Fruit fly (Drosophila melanogaster) whole organism, pupa: ENCODE measurements around the gene THADA.

ENCODE experiments used
- CG10348 ChIP-seq: fragments of 200-800 bp; sonication (Bioruptor generic); IDR thresholded peaks from 2 replicates; pipeline ENCODE4 v1.3.6; 2022; ENCODE audit warnings: missing biosample characterization, missing genetic modification characterization
- CG13204 ChIP-seq: fragments of 200-800 bp; sonication (Bioruptor generic); optimal IDR thresholded peaks from 2 replicates; lab custom pipeline; 2018; ENCODE audit warnings: missing biosample characterization, mild to moderate bottlenecking, missing genetic modification characterization, moderate library complexity
- CG14655 ChIP-seq: fragments of 200-800 bp; sonication (Bioruptor generic); optimal IDR thresholded peaks from 3 replicates; lab custom pipeline; 2017; ENCODE audit warnings: mild to moderate bottlenecking, missing biosample characterization, missing genetic modification reagents, missing genetic modification characterization
- CG17806 ChIP-seq: fragments of 200-800 bp; sonication (Bioruptor generic); optimal IDR thresholded peaks from 2 replicates; lab custom pipeline; 2018; ENCODE audit warnings: missing biosample characterization, mild to moderate bottlenecking, missing genetic modification characterization, moderate library complexity
- CG34367 ChIP-seq: fragments of 200-800 bp; sonication (Bioruptor generic); optimal IDR thresholded peaks from 2 replicates; lab custom pipeline; 2018; ENCODE audit warnings: missing biosample characterization, mild to moderate bottlenecking, missing genetic modification characterization
- CG4496 ChIP-seq: fragments of 200-800 bp; sonication (Bioruptor generic); IDR thresholded peaks from 3 replicates; pipeline ENCODE4 v1.3.6; 2022; ENCODE audit warnings: missing biosample characterization, missing genetic modification characterization
- D1 ChIP-seq: fragments of 200-800 bp; sonication (Bioruptor generic); optimal IDR thresholded peaks from 2 replicates; lab custom pipeline; 2018; ENCODE audit warnings: missing biosample characterization, mild to moderate bottlenecking, missing genetic modification characterization, moderate library complexity
- EcR ChIP-seq: fragments of 200-800 bp; sonication (Bioruptor generic); optimal IDR thresholded peaks from 3 replicates; lab custom pipeline; 2019; ENCODE audit warnings: missing biosample characterization, missing genetic modification characterization, mild to moderate bottlenecking, moderate library complexity, missing genetic modification reagents
- Pif1A ChIP-seq: fragments of 200-800 bp; sonication (Bioruptor generic); optimal IDR thresholded peaks from 3 replicates; lab custom pipeline; 2016; ENCODE audit warnings: missing biosample characterization, missing genetic modification characterization
- Snoo ChIP-seq: fragments of 200-800 bp; sonication (Bioruptor generic); optimal IDR thresholded peaks from 3 replicates; lab custom pipeline; 2017; ENCODE audit warnings: missing biosample characterization, mild to moderate bottlenecking, missing genetic modification characterization, inconsistent platforms

DNA sequence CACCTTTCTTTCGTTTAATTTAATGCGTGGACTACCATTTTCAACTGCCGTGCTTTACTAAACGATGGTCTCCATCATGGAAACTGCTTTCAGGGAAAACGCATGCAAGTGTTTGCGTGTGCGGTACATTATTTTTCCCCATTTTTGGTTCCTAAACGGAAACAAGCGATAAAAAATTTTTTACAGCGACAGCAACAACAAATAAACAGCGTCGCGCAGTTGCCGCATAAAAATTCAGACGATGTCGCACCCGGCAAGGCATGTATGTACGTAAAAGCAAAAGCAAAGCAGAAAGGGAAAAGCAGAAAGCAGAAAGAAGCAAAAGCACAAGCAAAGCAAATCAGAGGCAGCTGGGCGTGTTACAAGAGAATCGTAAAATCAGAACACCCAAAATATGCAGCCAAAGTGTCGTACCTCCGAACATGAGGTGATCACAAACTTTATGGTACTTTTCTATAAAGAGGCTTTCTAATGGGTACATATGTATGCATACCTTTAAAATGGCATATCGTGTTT is 19.7 kb downstream of the THADA start:
- TF ChIP-seq Pif1A (GFP tag; lab: Kevin White, UChicago): no peak
- no peak for TF ChIP-seq CG13204 (GFP tag; lab: Kevin White, UChicago)
- TF ChIP-seq CG14655 (GFP tag; lab: Kevin White, UChicago): no peak
- no peak for TF ChIP-seq CG10348 (GFP tag; lab: Robert Waterston, UW)
- TF ChIP-seq CG17806 (tag; lab: Kevin White, UChicago): no peak
- no peak for TF ChIP-seq CG34367 (tag; lab: Kevin White, UChicago)
- TF ChIP-seq Snoo (tag; lab: Kevin White, UChicago): no peak
- no peak for TF ChIP-seq D1 (tag; lab: Kevin White, UChicago)
- TF ChIP-seq CG4496 (GFP tag; lab: Robert Waterston, UW): no peak
- no peak for TF ChIP-seq EcR (GFP tag; lab: Kevin White, UChicago)
